Worm (Caenorhabditis elegans): ENCODE data around the gene C03B8.3.

C03B8.3 gene

DNA sequence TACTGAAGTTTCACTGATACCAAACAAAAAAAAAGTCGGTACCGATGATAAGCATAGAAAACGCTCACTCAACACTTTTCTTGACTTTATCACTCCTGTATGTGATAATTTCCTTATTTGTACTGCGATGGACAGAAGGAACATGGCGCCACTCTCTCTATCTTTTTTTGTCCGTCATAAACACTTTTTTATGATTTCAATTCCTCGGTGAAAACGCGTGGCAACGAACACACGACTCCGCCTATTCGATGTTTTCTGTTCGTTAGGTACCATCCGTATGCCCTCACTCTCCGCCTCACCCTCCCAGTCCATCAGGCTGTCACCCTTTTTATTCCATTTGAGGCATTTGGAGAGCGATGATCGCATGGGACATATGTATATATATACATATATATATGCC is 18.2 kb downstream of the C03B8.3 start (continued):
- TF ChIP-seq zfp-2 (tag; optimal IDR thresholded peaks at IDR 0.05), result no peak
- TF ChIP-seq egl-27 (tag; optimal IDR thresholded peaks at IDR 0.05), result no peak
- no peak for TF ChIP-seq lir-3 (tag; optimal IDR thresholded peaks at IDR 0.05)
- TF ChIP-seq mxl-3 (GFP tag; optimal IDR thresholded peaks at IDR 0.05), result peak; percentile 68
- TF ChIP-seq skn-1 (tag; optimal IDR thresholded peaks at IDR 0.05), result no peak
- TF ChIP-seq madf-9 (GFP tag; conservative IDR thresholded peaks at IDR 0.05), result no peak
- no peak for TF ChIP-seq lim-7 (GFP tag; IDR thresholded peaks at IDR 0.05)
- no peak for TF ChIP-seq ceh-20 (GFP tag; IDR thresholded peaks at IDR 0.05)
- TF ChIP-seq lsy-2 (tag; optimal IDR thresholded peaks at IDR 0.05), result peak in 1 of 2 experiments; percentile 43
- no peak for TF ChIP-seq daf-16 (GFP tag; optimal IDR thresholded peaks at IDR 0.05)
- peak; percentile 75 for TF ChIP-seq daf-16 (tag; optimal IDR thresholded peaks at IDR 0.05)
- no peak for TF ChIP-seq ces-1 (GFP tag; optimal IDR thresholded peaks at IDR 0.05)
- TF ChIP-seq rbr-2 (tag; optimal IDR thresholded peaks at IDR 0.05), result no peak
- no peak for TF ChIP-seq egl-43 (GFP tag; IDR thresholded peaks at IDR 0.05)
- TF ChIP-seq spr-3 (GFP tag; optimal IDR thresholded peaks at IDR 0.05), result no peak
- TF ChIP-seq aly-2 (tag; optimal IDR thresholded peaks at IDR 0.05), result no peak
- TF ChIP-seq snpc-4 (tag; optimal IDR thresholded peaks at IDR 0.05), result no peak
- TF ChIP-seq vab-7 (GFP tag; IDR thresholded peaks at IDR 0.05), result no peak
- TF ChIP-seq spr-1 (tag; optimal IDR thresholded peaks at IDR 0.05), result no peak
- no peak for TF ChIP-seq mdt-29 (GFP tag; IDR thresholded peaks at IDR 0.05)
- TF ChIP-seq set-16 (GFP tag; IDR thresholded peaks at IDR 0.05), result no peak
- no peak for TF ChIP-seq nhr-25 (tag; optimal IDR thresholded peaks at IDR 0.05; ENCODE audit: borderline replicate concordance, insufficient read depth)
- TF ChIP-seq F49E8.2 (tag; optimal IDR thresholded peaks at IDR 0.05; ENCODE audit: borderline replicate concordance), result no peak
- no peak for TF ChIP-seq mes-2 (tag; optimal IDR thresholded peaks at IDR 0.05; ENCODE audit: poor library complexity, severe bottlenecking)
- no peak for TF ChIP-seq ctbp-1 (GFP tag; IDR thresholded peaks at IDR 0.05)
- TF ChIP-seq pqm-1 (tag; optimal IDR thresholded peaks at IDR 0.05), result peak; percentile 87
- TF ChIP-seq madf-5 (GFP tag; IDR thresholded peaks at IDR 0.05), result 0 out of 4 replicates have a peak, but pooled peaks of 1 of the 2 experiments have one; percentile 27
- peak; percentile 30; the same call in 1 of the 2 replicates for TF ChIP-seq zfp-3 (GFP tag; conservative IDR thresholded peaks at IDR 0.05)
- TF ChIP-seq Y75B8A.6 (GFP tag; IDR thresholded peaks at IDR 0.05), result no peak
- TF ChIP-seq hlh-30 (tag; optimal IDR thresholded peaks at IDR 0.05; ENCODE audit: insufficient read depth), result peak; percentile 22
- TF ChIP-seq ZK546.5 (tag; optimal IDR thresholded peaks at IDR 0.05), result no peak
- no peak for TF ChIP-seq nhr-41 (GFP tag; IDR thresholded peaks at IDR 0.05)
- no peak for TF ChIP-seq ama-1 (optimal IDR thresholded peaks at IDR 0.05)
- no peak for TF ChIP-seq mep-1 (tag; optimal IDR thresholded peaks at IDR 0.05)
- no peak for TF ChIP-seq dmd-8 (GFP tag; IDR thresholded peaks at IDR 0.05)
- TF ChIP-seq dve-1 (tag; optimal IDR thresholded peaks at IDR 0.05; ENCODE audit: insufficient read depth), result peak; percentile 81
- no peak for TF ChIP-seq ceh-28 (tag; optimal IDR thresholded peaks at IDR 0.05)
- no peak for TF ChIP-seq zip-2 (tag; optimal IDR thresholded peaks at IDR 0.05)
- no peak for TF ChIP-seq unc-39 (tag; optimal IDR thresholded peaks at IDR 0.05)
- no peak for TF ChIP-seq duxl-1 (tag; optimal IDR thresholded peaks at IDR 0.05; ENCODE audit: poor library complexity)
- no peak for TF ChIP-seq mxl-2 (GFP tag; conservative IDR thresholded peaks at IDR 0.05)
- peak; percentile 17; the same call in 1 of the 2 replicates for TF ChIP-seq hmg-1.1 (GFP tag; IDR thresholded peaks at IDR 0.05)
- no peak for TF ChIP-seq Y105C5A.15 (GFP tag; IDR thresholded peaks at IDR 0.05)
- TF ChIP-seq unc-62 (GFP tag; optimal IDR thresholded peaks at IDR 0.05 in 1 of 2), result peak in 1 of 2 experiments; percentile 2
- no peak for TF ChIP-seq unc-62 (tag; optimal IDR thresholded peaks at IDR 0.05)
- peak; percentile 74 for TF ChIP-seq hlh-11 (tag; optimal IDR thresholded peaks at IDR 0.05)
- no peak for TF ChIP-seq ZK337.2 (GFP tag; IDR thresholded peaks at IDR 0.05)
- TF ChIP-seq T20F7.1 (GFP tag; optimal IDR thresholded peaks at IDR 0.05), result peak; percentile 62
- TF ChIP-seq ceh-62 (tag; optimal IDR thresholded peaks at IDR 0.05), result no peak
- TF ChIP-seq ceh-32 (tag; optimal IDR thresholded peaks at IDR 0.05; ENCODE audit: poor library complexity), result no peak
- no peak for TF ChIP-seq F10B5.3 (tag; optimal IDR thresholded peaks at IDR 0.05)
- TF ChIP-seq nhr-77 (tag; optimal IDR thresholded peaks at IDR 0.05), result peak; percentile 5
